Worm (Caenorhabditis elegans) whole organism, L3 larva: Measurements from ENCODE around the gene cutl-19.

Source experiments
- R02D3.7 ChIP-seq: fragments of 150-350 bp; optimal IDR thresholded peaks from 2 replicates; lab custom pipeline; 2014; ENCODE audit warnings: missing biosample characterization, missing genetic modification characterization
- ZK546.5 ChIP-seq: sonication (generic microtip); optimal IDR thresholded peaks from 2 replicates; lab custom pipeline; 2017; ENCODE audit warnings: missing biosample characterization, missing genetic modification characterization
- aly-2 ChIP-seq: fragments of 150-350 bp; optimal IDR thresholded peaks from 2 replicates; lab custom pipeline; 2014; ENCODE audit warnings: missing biosample characterization, missing genetic modification characterization
- ama-1 ChIP-seq: fragments of 150-350 bp; optimal IDR thresholded peaks from 2 replicates; lab custom pipeline; 2018
- ceh-16 ChIP-seq: sonication (generic microtip); optimal IDR thresholded peaks from 2 replicates; lab custom pipeline; 2017; ENCODE audit warnings: missing biosample characterization, missing genetic modification characterization
- ceh-82 ChIP-seq: fragments of 150-350 bp; optimal IDR thresholded peaks from 2 replicates; lab custom pipeline; 2014; ENCODE audit warnings: missing biosample characterization, missing genetic modification characterization
- ceh-9 ChIP-seq: sonication (generic microtip); optimal IDR thresholded peaks from 2 replicates; lab custom pipeline; 2018; ENCODE audit warnings: missing biosample characterization, missing genetic modification characterization
- egl-27 ChIP-seq: sonication (generic microtip); optimal IDR thresholded peaks from 4 replicates; lab custom pipeline; 2017; ENCODE audit warnings: missing biosample characterization, missing genetic modification reagents, missing genetic modification characterization
- elt-1 ChIP-seq: fragments of 150-350 bp; optimal IDR thresholded peaks from 2 replicates; lab custom pipeline; 2014; ENCODE audit warnings: missing biosample characterization, missing genetic modification characterization
- elt-2 ChIP-seq: sonication (generic microtip); optimal IDR thresholded peaks from 2 replicates; lab custom pipeline; 2016; ENCODE audit warnings: missing genetic modification reagents, mild to moderate bottlenecking, missing genetic modification characterization, missing compliant biosample characterization
- elt-3 ChIP-seq, 3 experiments: fragments of 150-350 bp in 1 of 3; sonication (generic microtip) in 2 of 3; optimal IDR thresholded peaks; 2 replicates in 2 of 3; 4 replicates in 1 of 3; lab custom pipeline; 2014 to 2017; ENCODE audit warnings: missing biosample characterization in 3 of 3, missing genetic modification characterization in 3 of 3
- eor-1 ChIP-seq, 2 experiments: fragments of 150-350 bp; optimal IDR thresholded peaks; 2 replicates each; lab custom pipeline; 2014 to 2018; ENCODE audit warnings: missing biosample characterization in 2 of 2, missing genetic modification characterization in 2 of 2
- hmg-11 ChIP-seq: sonication (generic microtip); optimal IDR thresholded peaks from 2 replicates; lab custom pipeline; 2016; ENCODE audit warnings: missing genetic modification characterization, missing compliant biosample characterization
- lin-15B ChIP-seq: fragments of 150-350 bp; optimal IDR thresholded peaks from 2 replicates; lab custom pipeline; 2014; ENCODE audit warnings: missing biosample characterization, missing genetic modification characterization
- lsy-12 ChIP-seq: sonication (generic microtip); optimal IDR thresholded peaks from 2 replicates; lab custom pipeline; 2016; ENCODE audit warnings: mild to moderate bottlenecking, missing genetic modification characterization, missing compliant biosample characterization
- nhr-11 ChIP-seq: fragments of 150-350 bp; optimal IDR thresholded peaks from 2 replicates; lab custom pipeline; 2014; ENCODE audit warnings: missing biosample characterization, missing genetic modification characterization
- nhr-12 ChIP-seq: fragments of 150-350 bp; optimal IDR thresholded peaks from 2 replicates; lab custom pipeline; 2014; ENCODE audit warnings: missing biosample characterization, missing genetic modification characterization
- nhr-23 ChIP-seq: fragments of 150-350 bp; optimal IDR thresholded peaks from 2 replicates; lab custom pipeline; 2014; ENCODE audit warnings: missing biosample characterization, missing genetic modification reagents, missing genetic modification characterization
- nhr-237 ChIP-seq: fragments of 150-350 bp; optimal IDR thresholded peaks from 2 replicates; lab custom pipeline; 2014; ENCODE audit warnings: missing biosample characterization, missing genetic modification characterization
- nhr-25 ChIP-seq: sonication (generic microtip); optimal IDR thresholded peaks from 2 replicates; lab custom pipeline; 2017; ENCODE audit warnings: missing biosample characterization, missing genetic modification characterization
- nhr-28 ChIP-seq: fragments of 150-350 bp; optimal IDR thresholded peaks from 2 replicates; lab custom pipeline; 2014; ENCODE audit warnings: missing biosample characterization, missing genetic modification characterization
- nhr-43 ChIP-seq: sonication (generic microtip); optimal IDR thresholded peaks from 2 replicates; lab custom pipeline; 2016; ENCODE audit warnings: mild to moderate bottlenecking, missing genetic modification characterization, missing compliant biosample characterization; ENCODE audit not compliant: poor library complexity, severe bottlenecking
- nhr-76 ChIP-seq: fragments of 150-350 bp; sonication (generic microtip); optimal IDR thresholded peaks from 5 replicates; lab custom pipeline; 2014; ENCODE audit warnings: missing biosample characterization, missing genetic modification characterization
- nhr-77 ChIP-seq: fragments of 150-350 bp; optimal IDR thresholded peaks from 2 replicates; lab custom pipeline; 2014; ENCODE audit warnings: missing biosample characterization, missing genetic modification characterization
- pha-4 ChIP-seq: fragments of 150-350 bp; optimal IDR thresholded peaks from 2 replicates; lab custom pipeline; 2014; ENCODE audit warnings: missing biosample characterization, missing genetic modification reagents, missing genetic modification characterization
- pqm-1 ChIP-seq: fragments of 150-350 bp; optimal IDR thresholded peaks from 2 replicates; lab custom pipeline; 2017; ENCODE audit warnings: missing biosample characterization, missing genetic modification characterization, inconsistent platforms
- sea-2 ChIP-seq: fragments of 150-350 bp; sonication (generic microtip); optimal IDR thresholded peaks from 4 replicates; lab custom pipeline; 2014; ENCODE audit warnings: missing biosample characterization, missing genetic modification reagents, missing genetic modification characterization
- skn-1 ChIP-seq: fragments of 150-350 bp; optimal IDR thresholded peaks from 2 replicates; lab custom pipeline; 2014; ENCODE audit warnings: missing biosample characterization, missing genetic modification characterization
- tbx-2 ChIP-seq: sonication (generic microtip); optimal IDR thresholded peaks from 2 replicates; lab custom pipeline; 2016; ENCODE audit warnings: mild to moderate bottlenecking, missing genetic modification characterization, missing compliant biosample characterization
- unc-39 ChIP-seq: sonication (generic microtip); optimal IDR thresholded peaks from 4 replicates; lab custom pipeline; 2017; ENCODE audit warnings: missing biosample characterization, missing genetic modification characterization
- unc-62 ChIP-seq: fragments of 150-350 bp; sonication (generic microtip); optimal IDR thresholded peaks from 4 replicates; lab custom pipeline; 2014; ENCODE audit warnings: missing biosample characterization, missing genetic modification reagents, missing genetic modification characterization

cutl-19 gene

ce11 chrIII:5236104-5236503, 18.7 kb upstream of the cutl-19 start, which contains the start of gene prx-10:
Gene prx-10 (plus strand): TSS chrIII:5236404.
- TF ChIP-seq nhr-11 (tag; lab: Kevin White, UChicago) (no peak), elt-2 (tag; lab: Kevin White, UChicago) (peak; percentile 24)
- TF ChIP-seq, all 47 proteins: peak for 1

DNA sequence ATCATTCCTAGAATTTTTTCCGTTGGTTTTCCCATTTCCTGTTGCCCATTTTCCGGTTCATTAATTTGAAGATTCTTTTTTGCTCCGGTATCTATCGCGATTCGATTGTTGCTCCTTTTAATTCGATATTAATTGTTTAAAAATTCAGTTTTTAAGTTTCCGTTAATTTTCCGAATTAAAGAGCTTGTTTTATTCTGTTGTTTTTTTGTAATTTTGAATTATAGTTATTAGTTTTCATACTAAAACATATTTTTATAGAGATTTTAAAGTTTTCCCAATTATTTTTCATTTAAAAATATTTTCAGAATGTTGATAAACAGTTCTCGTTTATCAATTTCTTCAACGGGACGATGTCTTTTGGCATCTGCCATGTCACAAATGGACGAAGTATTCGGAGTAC, 16.9 kb upstream of the cutl-19 start, which contains the start of gene mrps-26:
TSS of gene mrps-26 (plus strand) at position 301 of the 400 bp plus-strand sequence.
- TF ChIP-seq hmg-11 (tag; lab: Kevin White, UChicago): no peak

DNA sequence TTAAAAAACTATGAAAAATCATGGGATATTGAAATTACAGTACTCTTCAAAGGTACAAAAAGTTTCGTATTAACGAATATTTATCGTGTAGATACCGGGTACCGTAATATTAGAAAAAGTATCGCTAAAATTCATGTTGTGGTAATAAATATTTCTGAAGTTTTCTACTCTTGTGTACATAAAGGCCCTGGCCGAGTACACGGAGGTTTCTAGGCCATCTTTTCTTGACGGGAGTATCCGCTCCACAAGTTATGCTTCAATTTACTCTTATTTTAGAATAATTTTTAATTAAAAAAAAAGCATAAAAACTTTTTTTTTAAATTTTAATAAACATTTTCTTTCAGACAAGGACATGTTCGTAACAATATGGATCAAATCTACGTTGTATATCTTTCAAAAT, 15.7 kb upstream of the cutl-19 start:
- TF ChIP-seq pha-4 (tag; lab: Kevin White, UChicago) (peak; percentile 68), R02D3.7 (tag; lab: Kevin White, UChicago) (no peak), ceh-9 (tag; lab: Kevin White, UChicago) (no peak), nhr-11 (tag; lab: Kevin White, UChicago) (no peak), ama-1 (lab: Kevin White, UChicago) (no peak), ceh-16 (tag; lab: Kevin White, UChicago) (no peak)

ce11 chrIII:5230415-5230814, 13.0 kb upstream of the cutl-19 start, which contains the start of gene prmt-5:
Gene prmt-5 (plus strand): TSS chrIII:5230555.
- TF ChIP-seq lin-15B (tag; lab: Kevin White, UChicago): no peak
- peak; percentile 30 for TF ChIP-seq nhr-25 (tag; lab: Kevin White, UChicago)
- no peak for TF ChIP-seq ZK546.5 (tag; lab: Kevin White, UChicago)
- peak; percentile 73 for TF ChIP-seq nhr-43 (tag; lab: Kevin White, UChicago)
- TF ChIP-seq elt-1 (tag; lab: Kevin White, UChicago): no peak
- TF ChIP-seq aly-2 (tag; lab: Kevin White, UChicago): peak; percentile 76
- TF ChIP-seq elt-3 (tag; optimal IDR thresholded peaks at IDR 0.05; lab: Kevin White, UChicago): peak in 1 of 3 experiments; percentile 13
- TF ChIP-seq pqm-1 (tag; lab: Kevin White, UChicago): peak; percentile 18
- peak; percentile 17 for TF ChIP-seq nhr-11 (tag; lab: Kevin White, UChicago)
- TF ChIP-seq ceh-82 (tag; lab: Kevin White, UChicago): no peak
- TF ChIP-seq nhr-23 (tag; lab: Kevin White, UChicago): peak; percentile 35
- TF ChIP-seq ceh-16 (tag; lab: Kevin White, UChicago): no peak
- TF ChIP-seq lsy-12 (tag; lab: Kevin White, UChicago): peak; percentile 81
- peak; percentile 90 for TF ChIP-seq ama-1 (lab: Kevin White, UChicago)
- no peak for TF ChIP-seq sea-2 (GFP tag; lab: Kevin White, UChicago)
- TF ChIP-seq nhr-28 (tag; lab: Kevin White, UChicago): no peak
- peak; percentile 13 for TF ChIP-seq pha-4 (tag; lab: Kevin White, UChicago)
- peak; percentile 22 for TF ChIP-seq nhr-77
- TF ChIP-seq unc-39 (tag; lab: Kevin White, UChicago): no peak
- no peak for TF ChIP-seq eor-1 (tag; optimal IDR thresholded peaks at IDR 0.05; lab: Kevin White, UChicago)
- no peak for TF ChIP-seq unc-62
- TF ChIP-seq elt-2 (tag; lab: Kevin White, UChicago): peak; percentile 27
- no peak for TF ChIP-seq nhr-12
- TF ChIP-seq tbx-2 (tag; lab: Kevin White, UChicago): no peak

- TF ChIP-seq nhr-25 (tag; lab: Kevin White, UChicago) (no peak), unc-39 (tag; lab: Kevin White, UChicago) (no peak), aly-2 (tag; lab: Kevin White, UChicago) (no peak), egl-27 (no peak), nhr-43 (tag; lab: Kevin White, UChicago) (no peak), eor-1 (tag; optimal IDR thresholded peaks at IDR 0.05; lab: Kevin White, UChicago) (no peak), skn-1 (tag; lab: Kevin White, UChicago) (no peak), elt-2 (tag; lab: Kevin White, UChicago) (no peak), nhr-237 (tag; lab: Kevin White, UChicago) (no peak), lin-15B (tag; lab: Kevin White, UChicago) (no peak), nhr-77 (no peak), elt-3 (tag; optimal IDR thresholded peaks at IDR 0.05; lab: Kevin White, UChicago) (no peak), sea-2 (GFP tag; lab: Kevin White, UChicago) (no peak), nhr-76 (tag; lab: Kevin White, UChicago) (no peak), R02D3.7 (tag; lab: Kevin White, UChicago) (no peak), tbx-2 (tag; lab: Kevin White, UChicago) (no peak)
Measured at ce11 chrIII:5229511-5230250, 12.3 kb upstream of the cutl-19 start.
